Fruit fly (Drosophila melanogaster): ENCODE measurements around the gene CG1951.

The CG1951 gene

dm6 chr3R:29038960-29039581 is 12.0 kb downstream of the CG1951 start, which contains the start of the genes Slu7 and Pkc98E:
Gene Slu7 (minus strand): TSS chr3R:29039071.
Gene Pkc98E (plus strand): TSS chr3R:29039156.
- no peak for TF ChIP-seq Vsx2 (GFP tag; optimal IDR thresholded peaks at IDR 0.05; ENCODE audit: partially characterized antibody)
- peak; percentile 76 for TF ChIP-seq rgr (GFP tag; optimal IDR thresholded peaks at IDR 0.05)
- peak; percentile 73 for TF ChIP-seq N (GFP tag; optimal IDR thresholded peaks at IDR 0.05)
- TF ChIP-seq usp (GFP tag; optimal IDR thresholded peaks at IDR 0.05): no peak
- TF ChIP-seq lola (GFP tag; optimal IDR thresholded peaks at IDR 0.05): no peak
- TF ChIP-seq CG32264 (GFP tag; optimal IDR thresholded peaks at IDR 0.05): peak; percentile 62
- peak; percentile 56 for TF ChIP-seq CG9705 (GFP tag; optimal IDR thresholded peaks at IDR 0.05)
- no peak for TF ChIP-seq tai (GFP tag; optimal IDR thresholded peaks at IDR 0.05)
- peak; percentile 85 for TF ChIP-seq h (GFP tag; optimal IDR thresholded peaks at IDR 0.05)
- peak; percentile 57 for TF ChIP-seq ey (GFP tag; optimal IDR thresholded peaks at IDR 0.05)
- no peak for TF ChIP-seq Dfd (GFP tag; optimal IDR thresholded peaks at IDR 0.05)
- TF ChIP-seq woc (GFP tag; optimal IDR thresholded peaks at IDR 0.05): peak; percentile 18
- TF ChIP-seq Jra (GFP tag; optimal IDR thresholded peaks at IDR 0.05): peak; percentile 55
- peak; percentile 91 for TF ChIP-seq Hr83 (GFP tag; optimal IDR thresholded peaks at IDR 0.05; ENCODE audit: poor library complexity, severe bottlenecking)
- TF ChIP-seq psq (GFP tag; optimal IDR thresholded peaks at IDR 0.05): peak; percentile 18
- peak; percentile 22 for TF ChIP-seq Myc (optimal IDR thresholded peaks at IDR 0.05)
- no peak for TF ChIP-seq jim (GFP tag; optimal IDR thresholded peaks at IDR 0.05)
- no peak for TF ChIP-seq Abd-B (GFP tag; optimal IDR thresholded peaks at IDR 0.05)
- TF ChIP-seq CrebA (GFP tag; optimal IDR thresholded peaks at IDR 0.05; ENCODE audit: borderline replicate concordance): no peak
- peak; percentile 3 to 79 for TF ChIP-seq foxo (GFP tag; optimal IDR thresholded peaks at IDR 0.05)
- TF ChIP-seq dl (GFP tag; optimal IDR thresholded peaks at IDR 0.05; ENCODE audit: insufficient read depth in 1 of 2, partially characterized antibody in 2 of 2): no peak
- TF ChIP-seq Hnf4 (GFP tag; optimal IDR thresholded peaks at IDR 0.05): peak; percentile 87
- peak; percentile 64 for TF ChIP-seq fru (GFP tag; optimal IDR thresholded peaks at IDR 0.05)
- peak; percentile 6 for TF ChIP-seq sv (GFP tag; optimal IDR thresholded peaks at IDR 0.05)
- TF ChIP-seq pan (optimal IDR thresholded peaks at IDR 0.05): no peak
- no peak for TF ChIP-seq Hr78 (GFP tag; optimal IDR thresholded peaks at IDR 0.05)
- TF ChIP-seq br (GFP tag; optimal IDR thresholded peaks at IDR 0.05): peak; percentile 75
- peak; percentile 58 for TF ChIP-seq Sp1 (GFP tag; optimal IDR thresholded peaks at IDR 0.05)
- peak; percentile 52 for TF ChIP-seq dmrt93B (GFP tag; optimal IDR thresholded peaks at IDR 0.05)
- TF ChIP-seq brk (GFP tag; optimal IDR thresholded peaks at IDR 0.05): no peak
- peak; percentile 76 for TF ChIP-seq sage (GFP tag; optimal IDR thresholded peaks at IDR 0.05)
- TF ChIP-seq Rel (GFP tag; optimal IDR thresholded peaks at IDR 0.05): no peak
- TF ChIP-seq Rel (tag; optimal IDR thresholded peaks at IDR 0.05): peak; percentile 39
- TF ChIP-seq dsf (GFP tag; optimal IDR thresholded peaks at IDR 0.05; ENCODE audit: borderline replicate concordance): peak; percentile 18
- peak; percentile 45 for TF ChIP-seq HLH106 (tag; optimal IDR thresholded peaks at IDR 0.05)
- TF ChIP-seq Mio (GFP tag; optimal IDR thresholded peaks at IDR 0.05): peak; percentile 58
- TF ChIP-seq Dif (GFP tag; optimal IDR thresholded peaks at IDR 0.05; ENCODE audit: partially characterized antibody): no peak
- TF ChIP-seq OdsH (GFP tag; optimal IDR thresholded peaks at IDR 0.05): peak; percentile 49
- TF ChIP-seq GATAd (GFP tag; optimal IDR thresholded peaks at IDR 0.05): peak; percentile 51

- TF ChIP-seq dmrt93B (GFP tag; optimal IDR thresholded peaks at IDR 0.05) (no peak), rgr (GFP tag; optimal IDR thresholded peaks at IDR 0.05) (peak; percentile 69), lola (GFP tag; optimal IDR thresholded peaks at IDR 0.05) (no peak), CG9705 (GFP tag; optimal IDR thresholded peaks at IDR 0.05) (peak; percentile 3), foxo (GFP tag; optimal IDR thresholded peaks at IDR 0.05) (peak in 1 of 2 experiments; percentile 61), Myc (optimal IDR thresholded peaks at IDR 0.05) (peak; percentile 5), sv (GFP tag; optimal IDR thresholded peaks at IDR 0.05) (peak; percentile 14), h (GFP tag; optimal IDR thresholded peaks at IDR 0.05) (peak; percentile 64), pan (optimal IDR thresholded peaks at IDR 0.05) (no peak), Jra (GFP tag; optimal IDR thresholded peaks at IDR 0.05) (peak; percentile 52), GATAd (GFP tag; optimal IDR thresholded peaks at IDR 0.05) (no peak), Hr83 (GFP tag; optimal IDR thresholded peaks at IDR 0.05; ENCODE audit: poor library complexity, severe bottlenecking) (peak; percentile 43), Sp1 (GFP tag; optimal IDR thresholded peaks at IDR 0.05) (peak; percentile 28), Hnf4 (GFP tag; optimal IDR thresholded peaks at IDR 0.05) (peak; percentile 56), fru (GFP tag; optimal IDR thresholded peaks at IDR 0.05) (peak; percentile 53), ey (GFP tag; optimal IDR thresholded peaks at IDR 0.05) (peak; percentile 49)
These were observed 12.8 kb downstream of the CG1951 start for dm6 chr3R:29039704-29040430.

Measured in whole organism, wandering third instar larva.